Worm (Caenorhabditis elegans): Measurements from ENCODE around the gene rbg-3.

rbg-3 gene

DNA sequence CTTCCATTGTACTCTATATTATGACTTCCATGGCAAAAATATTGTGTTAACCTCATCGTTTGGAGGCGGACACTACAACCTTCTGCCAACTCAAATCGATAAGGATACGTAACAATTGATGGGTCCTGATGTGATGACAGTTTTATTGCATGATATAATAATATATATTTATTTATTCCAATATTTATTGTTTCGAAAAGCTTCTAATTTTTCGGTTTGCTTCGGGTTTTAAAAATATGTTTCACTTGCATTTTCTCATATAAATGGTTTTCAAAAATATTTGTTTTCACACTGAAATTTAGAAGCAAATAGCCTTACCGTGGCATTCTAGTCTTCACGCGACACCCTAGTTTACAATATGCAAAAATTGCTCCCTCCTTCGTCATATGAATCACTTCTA lies 47.5 kb upstream of the rbg-3 start, which contains the start of gene T04A8.13:
Gene T04A8.13 (plus strand): TSS at position 301 of the 400 bp plus-strand sequence.
- no peak for TF ChIP-seq unc-55 (GFP tag; optimal IDR thresholded peaks at IDR 0.05)
- TF ChIP-seq alr-1 (tag; optimal IDR thresholded peaks at IDR 0.05) = no peak
- TF ChIP-seq dmd-4 (tag; optimal IDR thresholded peaks at IDR 0.05) = no peak
- no peak for TF ChIP-seq sem-4 (tag; optimal IDR thresholded peaks at IDR 0.05)
- TF ChIP-seq lsy-2 (tag; optimal IDR thresholded peaks at IDR 0.05) = no peak
- TF ChIP-seq elt-1 (tag; optimal IDR thresholded peaks at IDR 0.05) = no peak
- no peak for TF ChIP-seq nhr-12 (tag; optimal IDR thresholded peaks at IDR 0.05)
- TF ChIP-seq mbf-1 (tag; optimal IDR thresholded peaks at IDR 0.05) = no peak
- TF ChIP-seq sma-9 (GFP tag; optimal IDR thresholded peaks at IDR 0.05) = no peak
- no peak for TF ChIP-seq sma-9 (tag; optimal IDR thresholded peaks at IDR 0.05)
- no peak for TF ChIP-seq nhr-6 (tag; optimal IDR thresholded peaks at IDR 0.05)
- no peak for TF ChIP-seq mdl-1 (tag; optimal IDR thresholded peaks at IDR 0.05)
- TF ChIP-seq unc-62 (GFP tag; optimal IDR thresholded peaks at IDR 0.05) = no peak
- no peak for TF ChIP-seq sma-3 (GFP tag; optimal IDR thresholded peaks at IDR 0.05)
- TF ChIP-seq snpc-4 (tag; optimal IDR thresholded peaks at IDR 0.05) = no peak

DNA sequence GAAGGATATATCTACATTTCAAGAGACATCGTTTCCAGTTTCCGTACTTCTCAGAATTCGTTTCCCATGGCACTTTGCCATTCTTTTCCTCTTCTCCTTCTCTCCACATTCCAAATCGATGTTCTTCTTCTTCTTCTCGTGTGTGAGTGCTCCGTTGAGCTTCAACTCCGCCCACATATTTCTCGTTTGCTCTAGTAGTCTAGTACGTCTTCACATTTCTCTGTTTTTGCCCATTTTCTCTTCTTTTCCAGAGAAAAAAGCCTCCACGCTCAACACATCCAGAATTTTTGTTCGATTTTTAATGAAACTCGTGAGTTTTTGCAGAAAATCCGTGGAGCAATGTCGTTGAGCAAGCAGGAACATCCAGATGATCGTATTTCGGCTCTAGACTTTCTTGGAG lies 45.3 kb upstream of the rbg-3 start, which contains the start of gene T04A8.18:
Gene T04A8.18 (plus strand): TSS at position 301 of the 400 bp plus-strand sequence.
- TF ChIP-seq unc-55 (GFP tag; optimal IDR thresholded peaks at IDR 0.05) (peak; percentile 4), nhr-21 (tag; optimal IDR thresholded peaks at IDR 0.05) (no peak)

DNA sequence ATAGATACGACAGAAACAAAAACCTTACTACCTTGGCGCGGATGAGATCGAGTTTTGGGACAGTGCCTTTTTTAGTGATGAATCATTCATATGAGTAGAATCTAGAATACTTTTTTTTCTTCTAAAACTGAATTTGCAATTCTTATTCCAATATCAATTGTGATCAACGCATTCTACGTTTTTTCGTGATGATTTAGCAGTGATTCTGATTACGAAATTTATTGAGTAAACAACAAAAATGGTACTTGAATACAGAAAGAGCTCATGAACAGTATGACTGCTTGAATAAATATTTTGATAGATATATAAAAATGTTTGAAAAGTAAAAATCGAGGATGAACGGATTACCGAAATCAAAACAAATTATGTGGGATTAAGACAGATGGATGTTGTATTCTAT lies 39.1 kb upstream of the rbg-3 start, which contains the start of gene him-18:
Gene him-18 (minus strand): TSS at position 101 of the 400 bp plus-strand sequence.
- no peak for TF ChIP-seq nhr-6 (tag; optimal IDR thresholded peaks at IDR 0.05)
- TF ChIP-seq nhr-77 (tag; optimal IDR thresholded peaks at IDR 0.05) = no peak
- no peak for TF ChIP-seq R02D3.7 (tag; optimal IDR thresholded peaks at IDR 0.05)

DNA sequence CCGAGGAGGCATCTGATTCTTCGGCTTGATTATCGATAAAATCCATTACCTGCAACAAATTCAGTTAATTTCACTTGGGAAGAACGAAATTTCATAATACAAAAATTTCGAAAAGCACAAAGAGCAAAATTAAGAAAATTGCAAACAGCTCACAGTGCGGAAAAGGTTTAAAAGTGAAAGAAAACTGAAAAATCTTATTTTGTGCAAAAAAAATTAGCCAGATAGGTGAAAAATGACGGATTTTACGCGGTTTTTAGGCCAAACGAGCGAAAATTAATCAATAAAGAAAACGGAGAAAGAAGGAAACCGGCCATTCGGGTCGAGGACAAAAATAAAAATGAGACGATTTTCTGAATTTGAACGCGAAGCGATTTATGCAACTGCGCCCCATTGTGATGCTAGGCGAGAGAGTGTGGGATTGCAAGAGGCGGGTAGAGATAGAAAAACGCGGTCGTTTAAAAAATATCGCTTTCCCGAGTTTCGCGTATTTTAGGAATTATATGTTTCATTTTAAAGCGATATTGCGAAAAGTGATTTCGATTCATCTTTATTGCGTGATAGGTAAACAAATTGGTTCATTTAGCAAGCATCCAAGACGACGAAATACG lies 33.5 kb upstream of the rbg-3 start, which contains the start of gene emb-5:
Gene emb-5 (minus strand): TSS at position 51 of the 608 bp plus-strand sequence.
- TF ChIP-seq blmp-1 (tag; optimal IDR thresholded peaks at IDR 0.05; ENCODE audit: insufficient read depth) = no peak
- no peak for TF ChIP-seq ztf-11 (tag; optimal IDR thresholded peaks at IDR 0.05)
- no peak for TF ChIP-seq ztf-4 (tag; optimal IDR thresholded peaks at IDR 0.05)
- TF ChIP-seq nhr-11 (tag; optimal IDR thresholded peaks at IDR 0.05) = no peak
- TF ChIP-seq crh-2 (tag; optimal IDR thresholded peaks at IDR 0.05) = peak; percentile 65
- no peak for TF ChIP-seq peb-1 (tag; optimal IDR thresholded peaks at IDR 0.05)
- no peak for TF ChIP-seq nhr-10 (tag; optimal IDR thresholded peaks at IDR 0.05)
- no peak for TF ChIP-seq lin-39 (tag; optimal IDR thresholded peaks at IDR 0.05)
- TF ChIP-seq nhr-6 (tag; optimal IDR thresholded peaks at IDR 0.05) = no peak
- TF ChIP-seq nhr-237 (tag; optimal IDR thresholded peaks at IDR 0.05) = no peak
- no peak for TF ChIP-seq ztf-1 (GFP tag; conservative IDR thresholded peaks at IDR 0.05)
- TF ChIP-seq aly-2 (tag; optimal IDR thresholded peaks at IDR 0.05) = no peak
- no peak for TF ChIP-seq nhr-77 (tag; optimal IDR thresholded peaks at IDR 0.05)
- TF ChIP-seq lsy-2 (tag; optimal IDR thresholded peaks at IDR 0.05) = peak; percentile 56 to 81
- peak; percentile 45 for TF ChIP-seq sma-3 (GFP tag; optimal IDR thresholded peaks at IDR 0.05)
- TF ChIP-seq mbf-1 (tag; optimal IDR thresholded peaks at IDR 0.05) = no peak
- no peak for TF ChIP-seq F13H6.1 (tag; optimal IDR thresholded peaks at IDR 0.05)
- TF ChIP-seq zag-1 (tag; optimal IDR thresholded peaks at IDR 0.05) = no peak
- no peak for TF ChIP-seq snpc-4 (tag; optimal IDR thresholded peaks at IDR 0.05)
- TF ChIP-seq ZK546.5 (tag; optimal IDR thresholded peaks at IDR 0.05) = no peak
- TF ChIP-seq ama-1 (optimal IDR thresholded peaks at IDR 0.05) = no peak
- no peak for TF ChIP-seq skn-1 (tag; optimal IDR thresholded peaks at IDR 0.05)
- TF ChIP-seq nhr-12 (tag; optimal IDR thresholded peaks at IDR 0.05) = no peak
- TF ChIP-seq C34F6.9 (tag; optimal IDR thresholded peaks at IDR 0.05) = peak; percentile 62
- TF ChIP-seq dmd-4 (tag; optimal IDR thresholded peaks at IDR 0.05) = no peak
- TF ChIP-seq lin-13 (GFP tag; optimal IDR thresholded peaks at IDR 0.05) = no peak
- TF ChIP-seq unc-55 (GFP tag; optimal IDR thresholded peaks at IDR 0.05) = peak; percentile 83
- no peak for TF ChIP-seq elt-3 (tag; optimal IDR thresholded peaks at IDR 0.05)
- no peak for TF ChIP-seq nhr-23 (tag; optimal IDR thresholded peaks at IDR 0.05)
- peak; percentile 95 for TF ChIP-seq gmeb-1 (tag; optimal IDR thresholded peaks at IDR 0.05)
- peak; percentile 71 for TF ChIP-seq nhr-129 (tag; optimal IDR thresholded peaks at IDR 0.05)
- TF ChIP-seq unc-39 (tag; optimal IDR thresholded peaks at IDR 0.05) = no peak
- peak; percentile 32 for TF ChIP-seq lin-11 (tag; optimal IDR thresholded peaks at IDR 0.05)
- no peak for TF ChIP-seq R02D3.7 (tag; optimal IDR thresholded peaks at IDR 0.05)
- no peak for TF ChIP-seq Y55F3AM.14 (GFP tag; optimal IDR thresholded peaks at IDR 0.05)
- TF ChIP-seq egl-27 (tag; optimal IDR thresholded peaks at IDR 0.05) = peak; percentile 9
- TF ChIP-seq ceh-82 (tag; optimal IDR thresholded peaks at IDR 0.05) = no peak
- TF ChIP-seq sem-4 (tag; optimal IDR thresholded peaks at IDR 0.05) = no peak
- TF ChIP-seq nhr-21 (tag; optimal IDR thresholded peaks at IDR 0.05) = peak; percentile 6
- no peak for TF ChIP-seq unc-62 (GFP tag; optimal IDR thresholded peaks at IDR 0.05)
- TF ChIP-seq sma-9 (GFP tag; optimal IDR thresholded peaks at IDR 0.05) = peak; percentile 69
- TF ChIP-seq sma-9 (tag; optimal IDR thresholded peaks at IDR 0.05) = no peak
- TF ChIP-seq alr-1 (tag; optimal IDR thresholded peaks at IDR 0.05) = no peak
- TF ChIP-seq elt-1 (tag; optimal IDR thresholded peaks at IDR 0.05) = no peak
